Fruit fly (Drosophila melanogaster): ENCODE measurements around the gene Nhe3.

The Nhe3 gene

dm6 chr2L:6698387-6698786, 14.2 kb upstream of the Nhe3 start (continued):
- no peak for TF ChIP-seq nerfin-1 (tag; optimal IDR thresholded peaks at IDR 0.05)
- no peak for TF ChIP-seq ash1 (GFP tag; optimal IDR thresholded peaks at IDR 0.05)
- no peak for TF ChIP-seq aop (GFP tag; IDR thresholded peaks at IDR 0.05)
- TF ChIP-seq Dip3 (GFP tag; optimal IDR thresholded peaks at IDR 0.05) = no peak
- no peak for TF ChIP-seq btn (GFP tag; optimal IDR thresholded peaks at IDR 0.05)
- TF ChIP-seq CG4820 (GFP tag; optimal IDR thresholded peaks at IDR 0.05) = peak; percentile 36
- no peak for TF ChIP-seq abd-A (tag; optimal IDR thresholded peaks at IDR 0.05)
- TF ChIP-seq D19B (GFP tag; optimal IDR thresholded peaks at IDR 0.05) = no peak
- no peak for TF ChIP-seq CG10959 (GFP tag; IDR thresholded peaks at IDR 0.05)
- no peak for TF ChIP-seq croc (GFP tag; conservative IDR thresholded peaks at IDR 0.05)
- TF ChIP-seq sima (GFP tag; optimal IDR thresholded peaks at IDR 0.05) = no peak
- no peak for TF ChIP-seq pzg (GFP tag; optimal IDR thresholded peaks at IDR 0.05)
- no peak for TF ChIP-seq Gug (GFP tag; IDR thresholded peaks at IDR 0.05)
- peak; percentile 4 for TF ChIP-seq CG18476 (GFP tag; optimal IDR thresholded peaks at IDR 0.05)
- TF ChIP-seq CG10321 (GFP tag; IDR thresholded peaks at IDR 0.05) = no peak
- peak; percentile 67 for TF ChIP-seq ci (GFP tag; IDR thresholded peaks at IDR 0.05)
- TF ChIP-seq crc (GFP tag; optimal IDR thresholded peaks at IDR 0.05) = no peak
- TF ChIP-seq Dek (tag; optimal IDR thresholded peaks at IDR 0.05) = no peak
- TF ChIP-seq ftz-f1 (GFP tag; optimal IDR thresholded peaks at IDR 0.05) = no peak
- peak; percentile 32; the same call in 1 of the 3 replicates for TF ChIP-seq jigr1 (GFP tag; IDR thresholded peaks at IDR 0.05)
- TF ChIP-seq HLH4C (GFP tag; IDR thresholded peaks at IDR 0.05; ENCODE audit: partially characterized antibody) = no peak
- peak; percentile 3 for TF ChIP-seq jing (GFP tag; optimal IDR thresholded peaks at IDR 0.05)
- TF ChIP-seq crp (GFP tag; optimal IDR thresholded peaks at IDR 0.05) = no peak
- peak; percentile 62; the same call in 1 of the 3 replicates for TF ChIP-seq Mrtf (GFP tag; IDR thresholded peaks at IDR 0.05)
- TF ChIP-seq Hr78 (GFP tag; optimal IDR thresholded peaks at IDR 0.05) = no peak
- TF ChIP-seq lola (GFP tag; optimal IDR thresholded peaks at IDR 0.05) = peak in 1 of 3 experiments; percentile 22
- peak in 1 of 2 experiments; percentile 59 for TF ChIP-seq dpn (GFP tag; optimal IDR thresholded peaks at IDR 0.05)
- TF ChIP-seq CG7556 (GFP tag; optimal IDR thresholded peaks at IDR 0.05) = peak; percentile 21
- no peak for TF ChIP-seq salm (tag; optimal IDR thresholded peaks at IDR 0.05)
- TF ChIP-seq kah (GFP tag; optimal IDR thresholded peaks at IDR 0.05) = no peak
- peak; percentile 17 for TF ChIP-seq Chrac-16 (GFP tag; optimal IDR thresholded peaks at IDR 0.05)
- peak; percentile 63 for TF ChIP-seq sisA (GFP tag; IDR thresholded peaks at IDR 0.05)
- TF ChIP-seq CG1603 (tag; optimal IDR thresholded peaks at IDR 0.05) = peak; percentile 70
- TF ChIP-seq Meics (GFP tag; optimal IDR thresholded peaks at IDR 0.05) = peak; percentile 27
- TF ChIP-seq hbn (GFP tag; IDR thresholded peaks at IDR 0.05; ENCODE audit: partially characterized antibody) = no peak
- TF ChIP-seq tap (tag; optimal IDR thresholded peaks at IDR 0.05) = peak; percentile 37
- TF ChIP-seq Trl (optimal IDR thresholded peaks at IDR 0.05) = no peak
- no peak for TF ChIP-seq Trl (GFP tag; optimal IDR thresholded peaks at IDR 0.05)
- no peak for TF ChIP-seq ato (GFP tag; IDR thresholded peaks at IDR 0.05; ENCODE audit: partially characterized antibody)
- no peak for TF ChIP-seq cato (GFP tag; optimal IDR thresholded peaks at IDR 0.05; ENCODE audit: borderline replicate concordance)
- TF ChIP-seq BEAF-32 (GFP tag; optimal IDR thresholded peaks at IDR 0.05) = no peak
- TF ChIP-seq scrt (GFP tag; optimal IDR thresholded peaks at IDR 0.05) = no peak
- TF ChIP-seq bcd (GFP tag; optimal IDR thresholded peaks at IDR 0.05) = peak; percentile 18
- 0 out of 2 replicates have a peak, but pooled peaks have one; percentile 42 for TF ChIP-seq CG4730 (GFP tag; IDR thresholded peaks at IDR 0.05)
- 0 out of 2 replicates have a peak, but pooled peaks have one; percentile 43 for TF ChIP-seq CG7372 (GFP tag; IDR thresholded peaks at IDR 0.05)
- no peak for TF ChIP-seq CG13894 (tag; optimal IDR thresholded peaks at IDR 0.05)
- TF ChIP-seq CG9215 (GFP tag; IDR thresholded peaks at IDR 0.05) = no peak
- TF ChIP-seq ssp (GFP tag; IDR thresholded peaks at IDR 0.05) = peak; percentile 32; the same call in 1 of the 2 replicates
- peak; percentile 29 for TF ChIP-seq CG8388 (GFP tag; optimal IDR thresholded peaks at IDR 0.05)
- no peak for TF ChIP-seq onecut (GFP tag; IDR thresholded peaks at IDR 0.05)
- no peak for TF ChIP-seq p53 (GFP tag; optimal IDR thresholded peaks at IDR 0.05)
